Worm (Caenorhabditis elegans) whole organism, late embryonic: ENCODE data around the gene unc-33.

Experiments
- F13H6.1 ChIP-seq: sonication (generic microtip); optimal IDR thresholded peaks from 2 replicates; lab custom pipeline; 2016; ENCODE audit warnings: missing genetic modification characterization, missing compliant biosample characterization
- K02D7.2 ChIP-seq: sonication (generic microtip); optimal IDR thresholded peaks from 2 replicates; lab custom pipeline; 2017; ENCODE audit warnings: mild to moderate bottlenecking, missing genetic modification characterization, missing compliant biosample characterization
- K09A11.1 ChIP-seq: sonication (generic microtip); optimal IDR thresholded peaks from 2 replicates; lab custom pipeline; 2017; ENCODE audit warnings: antibody characterized with exemption, mild to moderate bottlenecking, missing genetic modification characterization, missing compliant biosample characterization; ENCODE audit not compliant: insufficient read depth
- Y22D7AL.16 ChIP-seq: sonication (generic microtip); optimal IDR thresholded peaks from 2 replicates; lab custom pipeline; 2016; ENCODE audit warnings: missing genetic modification characterization, missing compliant biosample characterization
- ahr-1 ChIP-seq: sonication (generic microtip); optimal IDR thresholded peaks from 2 replicates; lab custom pipeline; 2016; ENCODE audit warnings: missing genetic modification characterization, missing compliant biosample characterization
- ceh-14 ChIP-seq: sonication (generic microtip); optimal IDR thresholded peaks from 2 replicates; lab custom pipeline; 2016; ENCODE audit warnings: missing genotype, missing genetic modification characterization, missing compliant biosample characterization
- ceh-2 ChIP-seq: sonication (generic microtip); optimal IDR thresholded peaks from 2 replicates; lab custom pipeline; 2016; ENCODE audit warnings: missing genotype, missing genetic modification characterization, missing compliant biosample characterization
- ceh-22 ChIP-seq: sonication (generic microtip); optimal IDR thresholded peaks from 2 replicates; lab custom pipeline; 2017; ENCODE audit warnings: missing biosample characterization, missing genetic modification characterization
- ceh-31 ChIP-seq: sonication (generic microtip); optimal IDR thresholded peaks from 2 replicates; lab custom pipeline; 2016; ENCODE audit warnings: missing genetic modification characterization, missing compliant biosample characterization
- ceh-34 ChIP-seq: sonication (generic microtip); optimal IDR thresholded peaks from 2 replicates; lab custom pipeline; 2016; ENCODE audit warnings: mild to moderate bottlenecking, missing genetic modification characterization, missing compliant biosample characterization
- ceh-48 ChIP-seq: sonication (generic microtip); optimal IDR thresholded peaks from 2 replicates; lab custom pipeline; 2016; ENCODE audit warnings: missing genetic modification characterization, inconsistent platforms, missing compliant biosample characterization
- ceh-6 ChIP-seq: fragments of 200-800 bp; sonication (Bioruptor generic); optimal IDR thresholded peaks from 2 replicates; lab custom pipeline; 2018; ENCODE audit warnings: mild to moderate bottlenecking, missing genetic modification characterization, missing compliant biosample characterization
- ceh-9 ChIP-seq: sonication (generic microtip); optimal IDR thresholded peaks from 2 replicates; lab custom pipeline; 2016; ENCODE audit warnings: mild to moderate bottlenecking, missing genetic modification characterization, inconsistent platforms, missing compliant biosample characterization
- dve-1 ChIP-seq: sonication (generic microtip); optimal IDR thresholded peaks from 2 replicates; lab custom pipeline; 2017; ENCODE audit warnings: antibody characterized with exemption, mild to moderate bottlenecking, missing genetic modification characterization, missing compliant biosample characterization
- elt-2 ChIP-seq: sonication (generic microtip); optimal IDR thresholded peaks from 2 replicates; lab custom pipeline; 2016; ENCODE audit warnings: missing genetic modification reagents, missing genetic modification characterization, missing compliant biosample characterization
- eyg-1 ChIP-seq: sonication (generic microtip); optimal IDR thresholded peaks from 2 replicates; lab custom pipeline; 2016; ENCODE audit warnings: missing genotype, missing genetic modification characterization, missing compliant biosample characterization
- fkh-6 ChIP-seq: sonication (generic microtip); optimal IDR thresholded peaks from 2 replicates; lab custom pipeline; 2016; ENCODE audit warnings: missing genetic modification characterization, missing compliant biosample characterization
- hlh-13 ChIP-seq: fragments of 200-800 bp; sonication (Bioruptor generic); optimal IDR thresholded peaks from 2 replicates; lab custom pipeline; 2018; ENCODE audit warnings: mild to moderate bottlenecking, missing genetic modification characterization, missing compliant biosample characterization
- hlh-15 ChIP-seq: sonication (generic microtip); optimal IDR thresholded peaks from 2 replicates; lab custom pipeline; 2016; ENCODE audit warnings: missing genetic modification characterization, missing compliant biosample characterization
- hlh-6 ChIP-seq: sonication (generic microtip); optimal IDR thresholded peaks from 2 replicates; lab custom pipeline; 2016; ENCODE audit warnings: missing genotype, missing genetic modification characterization, missing compliant biosample characterization
- lim-6 ChIP-seq: sonication (generic microtip); optimal IDR thresholded peaks from 2 replicates; lab custom pipeline; 2016; ENCODE audit warnings: missing genetic modification characterization, missing compliant biosample characterization
- madf-2 ChIP-seq: sonication (generic microtip); optimal IDR thresholded peaks from 2 replicates; lab custom pipeline; 2017; ENCODE audit warnings: missing genetic modification characterization, missing compliant biosample characterization
- nhr-11 ChIP-seq: fragments of 150-350 bp; optimal IDR thresholded peaks from 2 replicates; lab custom pipeline; 2014; ENCODE audit warnings: missing biosample characterization, missing genetic modification characterization
- npax-4 ChIP-seq: sonication (generic microtip); optimal IDR thresholded peaks from 2 replicates; lab custom pipeline; 2016; ENCODE audit warnings: missing genetic modification characterization, missing compliant biosample characterization
- odd-2 ChIP-seq: sonication (generic microtip); optimal IDR thresholded peaks from 2 replicates; lab custom pipeline; 2017; ENCODE audit warnings: antibody characterized with exemption, mild to moderate bottlenecking, missing genetic modification characterization, missing compliant biosample characterization
- pax-1 ChIP-seq: fragments of 150-350 bp; optimal IDR thresholded peaks from 2 replicates; lab custom pipeline; 2014; ENCODE audit warnings: missing biosample characterization, missing genetic modification characterization
- pha-2 ChIP-seq: sonication (generic microtip); optimal IDR thresholded peaks from 2 replicates; lab custom pipeline; 2017; ENCODE audit warnings: mild to moderate bottlenecking, missing genetic modification characterization, missing compliant biosample characterization
- pha-4 ChIP-seq: fragments of 150-350 bp; optimal IDR thresholded peaks from 2 replicates; lab custom pipeline; 2018; ENCODE audit warnings: missing biosample characterization, missing genetic modification reagents, missing genetic modification characterization
- ref-2 ChIP-seq: sonication (generic microtip); optimal IDR thresholded peaks from 2 replicates; lab custom pipeline; 2016; ENCODE audit warnings: missing genetic modification characterization, missing compliant biosample characterization
- rnt-1 ChIP-seq: sonication (generic microtip); optimal IDR thresholded peaks from 2 replicates; lab custom pipeline; 2016; ENCODE audit warnings: missing genetic modification characterization, missing compliant biosample characterization
- sox-2 ChIP-seq: fragments of 200-800 bp; sonication (Bioruptor generic); IDR thresholded peaks from 2 replicates; pipeline ENCODE4 v1.3.6; 2022; ENCODE audit warnings: missing genetic modification reagents, missing genetic modification characterization, missing compliant biosample characterization
- syd-9 ChIP-seq: sonication (generic microtip); optimal IDR thresholded peaks from 2 replicates; lab custom pipeline; 2016; ENCODE audit warnings: mild to moderate bottlenecking, missing genetic modification characterization, moderate library complexity, missing compliant biosample characterization
- tbx-2 ChIP-seq: sonication (generic microtip); optimal IDR thresholded peaks from 2 replicates; lab custom pipeline; 2016; ENCODE audit warnings: missing genetic modification characterization, missing compliant biosample characterization
- tbx-7 ChIP-seq: sonication (generic microtip); optimal IDR thresholded peaks from 2 replicates; lab custom pipeline; 2016; ENCODE audit warnings: missing genotype, missing genetic modification characterization, missing compliant biosample characterization
- ttx-3 ChIP-seq: sonication (generic microtip); optimal IDR thresholded peaks from 2 replicates; lab custom pipeline; 2016; ENCODE audit warnings: missing genetic modification reagents, missing genetic modification characterization, missing compliant biosample characterization
- unc-3 ChIP-seq, 2 experiments: fragments of 200-800 bp in 1 of 2; sonication (Bioruptor generic) in 1 of 2; sonication (generic microtip) in 1 of 2; conservative IDR thresholded peaks in 1 of 2; optimal IDR thresholded peaks in 1 of 2; 2 replicates each; pipeline versions ENCODE4 v1.3.6 to Lab custom; 2016 to 2022; ENCODE audit warnings: missing compliant biosample characterization in 2 of 2, missing genetic modification characterization in 2 of 2, missing genetic modification reagents in 1 of 2
- unc-55 ChIP-seq: sonication (generic microtip); optimal IDR thresholded peaks from 2 replicates; lab custom pipeline; 2017; ENCODE audit warnings: missing biosample characterization, missing genetic modification reagents, missing genetic modification characterization
- unc-86 ChIP-seq: sonication (generic microtip); optimal IDR thresholded peaks from 2 replicates; lab custom pipeline; 2016; ENCODE audit warnings: missing genetic modification characterization, missing compliant biosample characterization

The unc-33 gene

ce11 chrIV:3520374-3520773, 3.7 kb downstream of the unc-33 start:
- TF ChIP-seq npax-4 (tag; lab: Kevin White, UChicago) (no peak), rnt-1 (tag; lab: Kevin White, UChicago) (no peak), dve-1 (tag; lab: Kevin White, UChicago) (no peak), syd-9 (no peak), madf-2 (no peak), ceh-48 (tag; lab: Kevin White, UChicago) (no peak), ref-2 (tag; lab: Kevin White, UChicago) (no peak), unc-55 (no peak), ttx-3 (tag; lab: Kevin White, UChicago) (no peak), K02D7.2 (tag; lab: Kevin White, UChicago) (no peak), ceh-14 (tag; lab: Kevin White, UChicago) (no peak), elt-2 (tag; lab: Kevin White, UChicago) (no peak), hlh-6 (tag; lab: Kevin White, UChicago) (no peak), lim-6 (tag; lab: Kevin White, UChicago) (no peak), pax-1 (no peak)

DNA sequence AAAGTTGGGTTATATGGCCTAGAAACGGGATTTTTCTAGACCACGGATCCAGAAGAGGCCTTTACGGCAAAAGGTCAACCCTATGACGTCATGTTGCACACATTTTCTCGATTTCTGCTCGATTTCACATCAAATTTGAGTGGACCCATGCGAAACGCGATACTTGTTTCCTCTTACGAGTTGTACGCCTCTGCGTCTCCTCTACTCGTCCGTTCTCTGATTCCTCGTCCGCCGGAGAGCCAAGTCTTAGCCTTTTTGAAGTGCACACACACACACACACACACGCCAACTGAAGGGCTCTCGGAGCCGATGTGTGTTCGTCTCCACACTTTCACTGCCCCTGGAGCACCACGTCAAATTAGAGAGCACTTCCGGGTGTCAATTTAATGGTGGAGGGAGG, 4.3 kb downstream of the unc-33 start:
- TF ChIP-seq syd-9 (peak; percentile 7), tbx-2 (tag; lab: Kevin White, UChicago) (peak; percentile 11), hlh-15 (no peak), ceh-31 (peak; percentile 49), ref-2 (tag; lab: Kevin White, UChicago) (peak; percentile 63), F13H6.1 (no peak), odd-2 (tag; lab: Kevin White, UChicago) (no peak), ceh-22 (tag; lab: Kevin White, UChicago) (peak; percentile 36), dve-1 (tag; lab: Kevin White, UChicago) (no peak), fkh-6 (peak; percentile 38), ceh-34 (tag; lab: Kevin White, UChicago) (peak; percentile 95), ceh-2 (tag; lab: Kevin White, UChicago) (peak; percentile 39), Y22D7AL.16 (tag; lab: Kevin White, UChicago) (no peak), hlh-13 (no peak), eyg-1 (tag; lab: Kevin White, UChicago) (peak; percentile 21), nhr-11 (tag; lab: Kevin White, UChicago) (no peak)

DNA sequence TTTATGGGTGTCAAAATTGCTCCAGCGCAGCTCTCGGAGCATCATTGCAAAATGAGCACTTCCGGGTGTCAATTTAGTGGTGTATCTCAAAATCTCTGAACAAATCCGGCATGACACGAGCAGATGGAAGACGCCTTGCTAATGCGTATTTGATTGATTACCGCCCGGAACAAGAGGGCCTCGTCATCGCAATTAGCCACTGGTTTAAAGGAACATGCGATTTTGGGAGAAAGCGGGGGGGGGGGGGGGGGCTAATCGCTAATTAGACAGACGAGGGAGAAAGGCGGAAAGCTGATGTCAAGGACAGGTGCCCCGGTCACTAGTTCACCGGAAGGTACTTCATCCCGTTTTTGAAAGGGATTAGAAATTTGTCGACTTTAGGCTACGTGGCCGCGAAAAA, 5.0 kb downstream of the unc-33 start:
- TF ChIP-seq ceh-22 (tag; lab: Kevin White, UChicago) (no peak), ahr-1 (tag; lab: Kevin White, UChicago) (no peak), ceh-48 (tag; lab: Kevin White, UChicago) (peak; percentile 28), pha-2 (tag; lab: Kevin White, UChicago) (no peak), ceh-9 (tag; lab: Kevin White, UChicago) (no peak), sox-2 (no peak), ceh-31 (peak; percentile 59), pha-4 (no peak), unc-55 (peak; percentile 25), ttx-3 (tag; lab: Kevin White, UChicago) (peak; percentile 8), ceh-6 (peak; percentile 36), ref-2 (tag; lab: Kevin White, UChicago) (peak; percentile 23), K09A11.1 (tag; lab: Kevin White, UChicago) (no peak)

- TF ChIP-seq unc-86 (tag; lab: Kevin White, UChicago) (no peak), hlh-6 (tag; lab: Kevin White, UChicago) (no peak), tbx-7 (tag; lab: Kevin White, UChicago) (no peak), unc-3 (GFP tag; conservative IDR thresholded peaks at IDR 0.05; lab: Robert Waterston, UW) (no peak), unc-3 (tag; optimal IDR thresholded peaks at IDR 0.05; lab: Kevin White, UChicago) (no peak), ceh-6 (no peak), ref-2 (tag; lab: Kevin White, UChicago) (no peak), Y22D7AL.16 (tag; lab: Kevin White, UChicago) (no peak), K09A11.1 (tag; lab: Kevin White, UChicago) (no peak), ceh-22 (tag; lab: Kevin White, UChicago) (no peak)
- TF ChIP-seq, all 69 proteins: peak for 0
Measured at ce11 chrIV:3523419-3523818, 6.7 kb downstream of the unc-33 start.
